Worm (Caenorhabditis elegans) whole organism, L1 larva: ENCODE measurements around the gene pals-18.
A peak's percentile ranks its signal among the peaks of the same experiment; 100 is the strongest.

Source experiments
- C04F5.9 ChIP-seq: sonication (generic microtip); optimal IDR thresholded peaks from 2 replicates; lab custom pipeline; 2016; ENCODE audit warnings: missing genetic modification characterization, missing compliant biosample characterization
- C34B4.2 ChIP-seq: sonication (generic microtip); optimal IDR thresholded peaks from 2 replicates; lab custom pipeline; 2017; ENCODE audit warnings: mild to moderate bottlenecking, missing genetic modification characterization, missing compliant biosample characterization
- F16B12.6 ChIP-seq: fragments of 150-350 bp; optimal IDR thresholded peaks from 2 replicates; lab custom pipeline; 2014; ENCODE audit warnings: missing biosample characterization, missing genetic modification characterization
- Y116A8C.19 ChIP-seq: sonication (generic microtip); optimal IDR thresholded peaks from 2 replicates; lab custom pipeline; 2016; ENCODE audit warnings: missing compliant biosample characterization, missing genetic modification characterization, borderline replicate concordance
- aha-1 ChIP-seq: fragments of 150-350 bp; optimal IDR thresholded peaks from 2 replicates; lab custom pipeline; 2014; ENCODE audit warnings: missing biosample characterization, missing genetic modification characterization
- aly-2 ChIP-seq: fragments of 150-350 bp; optimal IDR thresholded peaks from 2 replicates; lab custom pipeline; 2014; ENCODE audit warnings: missing biosample characterization, missing genetic modification characterization
- ces-1 ChIP-seq: fragments of 150-350 bp; optimal IDR thresholded peaks from 2 replicates; lab custom pipeline; 2014; ENCODE audit warnings: missing biosample characterization, missing genetic modification reagents, missing genetic modification characterization
- dpl-1 ChIP-seq, 3 experiments: fragments of 150-350 bp in 2 of 3; sonication (generic microtip) in 1 of 3; optimal IDR thresholded peaks; 2 replicates each; lab custom pipeline; 2014 to 2017; ENCODE audit warnings: missing biosample characterization in 3 of 3, missing genetic modification characterization in 3 of 3, missing genetic modification reagents in 3 of 3
- dsc-1 ChIP-seq: sonication (generic microtip); optimal IDR thresholded peaks from 2 replicates; lab custom pipeline; 2016; ENCODE audit warnings: mild to moderate bottlenecking, missing genetic modification characterization, missing compliant biosample characterization
- efl-1 ChIP-seq, 4 experiments: fragments of 150-350 bp; optimal IDR thresholded peaks in 3 of 4; peaks in 1 of 4; 1 replicate in 1 of 4; 2 replicates in 3 of 4; lab custom pipeline; 2014; ENCODE audit warnings: missing biosample characterization in 2 of 4, missing genetic modification characterization in 2 of 4, missing genetic modification reagents in 2 of 4
- efl-3 ChIP-seq: fragments of 200-800 bp; sonication (Bioruptor generic); optimal IDR thresholded peaks from 2 replicates; lab custom pipeline; 2018; ENCODE audit warnings: mild to moderate bottlenecking, missing genetic modification characterization, missing compliant biosample characterization
- egl-13 ChIP-seq: sonication (generic microtip); optimal IDR thresholded peaks from 2 replicates; lab custom pipeline; 2016; ENCODE audit warnings: missing genotype, missing genetic modification reagents, missing genetic modification characterization, missing compliant biosample characterization
- elt-2 ChIP-seq: sonication (generic microtip); optimal IDR thresholded peaks from 2 replicates; lab custom pipeline; 2016; ENCODE audit warnings: missing genetic modification characterization, mild to moderate bottlenecking, inconsistent platforms, missing compliant biosample characterization, missing genetic modification reagents
- elt-3 ChIP-seq, 6 experiments: fragments of 150-350 bp in 1 of 6; sonication (generic microtip); optimal IDR thresholded peaks; 2 replicates each; lab custom pipeline; 2017 to 2018; ENCODE audit warnings: missing biosample characterization in 6 of 6, missing genetic modification characterization in 6 of 6, inconsistent platforms in 1 of 6
- ets-5 ChIP-seq: fragments of 200-800 bp; sonication (Bioruptor generic); IDR thresholded peaks from 2 replicates; pipeline ENCODE4 v1.3.6; 2022; ENCODE audit warnings: missing genetic modification characterization, missing compliant biosample characterization
- fkh-4 ChIP-seq: sonication (generic microtip); optimal IDR thresholded peaks from 2 replicates; lab custom pipeline; 2016; ENCODE audit warnings: missing compliant biosample characterization, missing genetic modification characterization, borderline replicate concordance
- grh-1 ChIP-seq: fragments of 200-800 bp; sonication (Bioruptor generic); IDR thresholded peaks from 2 replicates; pipeline ENCODE4 v1.3.6; 2022; ENCODE audit warnings: missing genetic modification reagents, missing genetic modification characterization, missing compliant biosample characterization
- hpl-2 ChIP-seq: fragments of 150-350 bp; optimal IDR thresholded peaks from 2 replicates; lab custom pipeline; 2014; ENCODE audit warnings: missing biosample characterization, missing genetic modification reagents, missing genetic modification characterization
- jun-1 ChIP-seq: fragments of 150-350 bp; optimal IDR thresholded peaks from 2 replicates; lab custom pipeline; 2014; ENCODE audit warnings: missing biosample characterization, missing genetic modification reagents, missing genetic modification characterization
- lin-13 ChIP-seq: fragments of 150-350 bp; optimal IDR thresholded peaks from 2 replicates; lab custom pipeline; 2014; ENCODE audit warnings: missing biosample characterization, missing genetic modification reagents, missing genetic modification characterization
- lin-14 ChIP-seq: fragments of 200-800 bp; sonication (Bioruptor generic); optimal IDR thresholded peaks from 2 replicates; lab custom pipeline; 2018; ENCODE audit warnings: mild to moderate bottlenecking, missing genetic modification characterization, moderate library complexity, missing compliant biosample characterization
- lin-15B ChIP-seq: fragments of 150-350 bp; sonication (generic microtip); optimal IDR thresholded peaks from 3 replicates; lab custom pipeline; 2014; ENCODE audit warnings: missing biosample characterization, missing genetic modification characterization
- lin-35 ChIP-seq, 2 experiments: fragments of 150-350 bp; optimal IDR thresholded peaks; 2 replicates each; lab custom pipeline; 2014; ENCODE audit warnings: missing biosample characterization in 2 of 2, missing genetic modification characterization in 2 of 2, missing genetic modification reagents in 2 of 2
- lir-3 ChIP-seq: sonication (generic microtip); optimal IDR thresholded peaks from 2 replicates; lab custom pipeline; 2016; ENCODE audit warnings: mild to moderate bottlenecking, missing genetic modification characterization, moderate library complexity, missing compliant biosample characterization; ENCODE audit not compliant: poor library complexity
- mab-9 ChIP-seq: fragments of 200-800 bp; sonication (Bioruptor generic); IDR thresholded peaks from 2 replicates; pipeline ENCODE4 v1.3.6; 2022; ENCODE audit warnings: missing genetic modification reagents, missing genetic modification characterization, missing compliant biosample characterization
- mdl-1 ChIP-seq, 2 experiments: fragments of 150-350 bp; optimal IDR thresholded peaks; 2 replicates each; lab custom pipeline; 2014 to 2017; ENCODE audit warnings: missing biosample characterization in 2 of 2, missing genetic modification characterization in 2 of 2, inconsistent platforms in 1 of 2
- mep-1 ChIP-seq: fragments of 150-350 bp; optimal IDR thresholded peaks from 2 replicates; lab custom pipeline; 2014; ENCODE audit warnings: missing biosample characterization, missing genetic modification characterization
- nhr-19 ChIP-seq: fragments of 200-800 bp; sonication (Bioruptor generic); conservative IDR thresholded peaks from 2 replicates; pipeline ENCODE4 v1.3.6; 2022; ENCODE audit warnings: missing genetic modification characterization, missing compliant biosample characterization
- nhr-47 ChIP-seq: sonication (generic microtip); optimal IDR thresholded peaks from 2 replicates; lab custom pipeline; 2016; ENCODE audit warnings: mild to moderate bottlenecking, missing genetic modification characterization, moderate library complexity, missing compliant biosample characterization
- nhr-90 ChIP-seq: sonication (generic microtip); optimal IDR thresholded peaks from 2 replicates; lab custom pipeline; 2016; ENCODE audit warnings: mild to moderate bottlenecking, missing genetic modification characterization, missing compliant biosample characterization; ENCODE audit not compliant: poor library complexity
- rnt-1 ChIP-seq: sonication (generic microtip); optimal IDR thresholded peaks from 2 replicates; lab custom pipeline; 2016; ENCODE audit warnings: mild to moderate bottlenecking, missing genetic modification characterization, moderate library complexity, missing compliant biosample characterization
- snpc-4 ChIP-seq: fragments of 150-350 bp; optimal IDR thresholded peaks from 2 replicates; lab custom pipeline; 2014; ENCODE audit warnings: missing biosample characterization, missing genetic modification characterization
- snu-23 ChIP-seq: sonication (generic microtip); optimal IDR thresholded peaks from 2 replicates; lab custom pipeline; 2016; ENCODE audit warnings: missing genetic modification characterization, missing compliant biosample characterization
- sox-4 ChIP-seq: sonication (generic microtip); optimal IDR thresholded peaks from 2 replicates; lab custom pipeline; 2016; ENCODE audit warnings: missing genetic modification characterization, missing compliant biosample characterization
- sptf-1 ChIP-seq: fragments of 150-350 bp; optimal IDR thresholded peaks from 2 replicates; lab custom pipeline; 2014; ENCODE audit warnings: missing biosample characterization, missing genetic modification characterization
- sup-37 ChIP-seq: fragments of 200-800 bp; sonication (Bioruptor generic); optimal IDR thresholded peaks from 2 replicates; lab custom pipeline; 2018; ENCODE audit warnings: mild to moderate bottlenecking, missing genetic modification characterization, missing compliant biosample characterization
- swsn-7 ChIP-seq: sonication (generic microtip); optimal IDR thresholded peaks from 2 replicates; lab custom pipeline; 2016; ENCODE audit warnings: missing genetic modification characterization, missing compliant biosample characterization
- tbx-2 ChIP-seq: sonication (generic microtip); optimal IDR thresholded peaks from 2 replicates; lab custom pipeline; 2016; ENCODE audit warnings: missing genetic modification characterization, missing compliant biosample characterization
- tlp-1 ChIP-seq: fragments of 150-350 bp; optimal IDR thresholded peaks from 2 replicates; lab custom pipeline; 2014; ENCODE audit warnings: missing biosample characterization, missing genetic modification characterization
- unc-86 ChIP-seq: sonication (generic microtip); optimal IDR thresholded peaks from 2 replicates; lab custom pipeline; 2016; ENCODE audit warnings: missing genetic modification characterization, missing compliant biosample characterization
- unc-98 ChIP-seq: fragments of 200-800 bp; sonication (Bioruptor generic); IDR thresholded peaks from 2 replicates; pipeline ENCODE4 v1.3.6; 2022; ENCODE audit warnings: missing genetic modification characterization, missing compliant biosample characterization
- zip-4 ChIP-seq: fragments of 200-800 bp; sonication (Bioruptor generic); optimal IDR thresholded peaks from 2 replicates; lab custom pipeline; 2018; ENCODE audit warnings: mild to moderate bottlenecking, missing genetic modification characterization, moderate library complexity, missing compliant biosample characterization

The pals-18 gene

ce11 chrIII:1384694-1385093, 18.5 kb upstream of the pals-18 start:
- no peak for TF ChIP-seq egl-13 (tag; lab: Kevin White, UChicago)
- no peak for TF ChIP-seq sup-37 (GFP tag; lab: Kevin White, UChicago)
- no peak for TF ChIP-seq mep-1 (tag; lab: Kevin White, UChicago)
- TF ChIP-seq jun-1 (tag; lab: Kevin White, UChicago) = no peak
- no peak for TF ChIP-seq Y116A8C.19 (tag; lab: Kevin White, UChicago)
- TF ChIP-seq elt-3 (tag; optimal IDR thresholded peaks at IDR 0.05; lab: Kevin White, UChicago) = no peak
- no peak for TF ChIP-seq fkh-4 (tag; lab: Kevin White, UChicago)
- no peak for TF ChIP-seq nhr-19 (GFP tag; lab: Robert Waterston, UW)
- TF ChIP-seq ces-1 (GFP tag; lab: Kevin White, UChicago) = no peak
- no peak for TF ChIP-seq aha-1 (tag; lab: Kevin White, UChicago)
- TF ChIP-seq C04F5.9 (tag; lab: Kevin White, UChicago) = no peak
- TF ChIP-seq lir-3 (tag; lab: Kevin White, UChicago) = no peak
- no peak for TF ChIP-seq grh-1 (GFP tag; lab: Robert Waterston, UW)
- no peak for TF ChIP-seq swsn-7
- TF ChIP-seq C34B4.2 = no peak
- no peak for TF ChIP-seq tbx-2 (tag; lab: Kevin White, UChicago)
- TF ChIP-seq efl-3 = no peak
- no peak for TF ChIP-seq sox-4 (tag; lab: Kevin White, UChicago)
- TF ChIP-seq rnt-1 (tag; lab: Kevin White, UChicago) = no peak
- TF ChIP-seq lin-35 (GFP tag; optimal IDR thresholded peaks at IDR 0.05; lab: Kevin White, UChicago) = no peak

DNA sequence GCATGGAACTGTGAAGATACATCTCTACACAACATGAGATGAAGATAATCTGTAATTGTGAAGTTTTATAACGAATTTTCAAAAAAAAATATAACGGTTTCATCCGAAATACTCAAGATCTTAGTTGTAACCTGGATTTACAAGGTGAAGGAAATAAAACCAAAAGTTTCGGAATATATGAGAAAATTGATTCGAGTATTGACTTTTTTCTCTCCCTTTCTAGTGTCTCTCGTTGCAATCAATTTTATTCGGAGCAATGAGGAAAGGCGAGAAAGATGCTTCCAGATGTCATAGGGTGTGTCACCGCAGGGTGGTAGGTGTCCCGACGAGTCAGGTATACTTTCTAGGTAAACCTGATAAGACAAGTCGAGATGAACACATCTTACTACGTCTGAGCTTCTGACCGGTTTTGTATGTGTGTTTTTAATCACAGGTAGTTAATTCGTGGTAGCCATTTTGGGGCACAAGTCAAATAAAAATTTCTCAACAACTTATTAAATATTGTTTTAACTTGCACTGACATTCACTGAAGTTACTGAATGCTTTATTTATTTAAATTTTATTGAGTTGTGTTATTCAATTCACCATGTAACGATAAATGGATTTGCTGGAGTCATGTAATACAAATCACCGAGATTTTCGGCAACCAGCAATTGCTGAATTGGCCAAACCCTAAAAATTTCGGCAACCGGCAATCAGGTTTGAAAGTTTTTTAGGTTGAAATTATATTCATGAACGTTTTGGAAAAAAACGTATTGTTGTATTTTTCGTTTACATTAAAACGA, 14.7 kb upstream of the pals-18 start, which contains the start of gene pals-20:
Gene pals-20 (minus strand): TSS at position 51 of the 785 bp plus-strand sequence.
- TF ChIP-seq mdl-1 (tag; optimal IDR thresholded peaks at IDR 0.05; lab: Kevin White, UChicago) = no peak
- no peak for TF ChIP-seq efl-1 (optimal IDR thresholded peaks at IDR 0.05; lab: Kevin White, UChicago)
- TF ChIP-seq efl-1 (GFP tag; optimal IDR thresholded peaks at IDR 0.05 in 1 of 2; lab: Kevin White, UChicago) = peak in 1 of 2 experiments; percentile 75
- no peak for TF ChIP-seq sup-37 (GFP tag; lab: Kevin White, UChicago)
- TF ChIP-seq snu-23 (GFP tag; lab: Kevin White, UChicago) = no peak
- no peak for TF ChIP-seq unc-98 (GFP tag; lab: Robert Waterston, UW)

DNA sequence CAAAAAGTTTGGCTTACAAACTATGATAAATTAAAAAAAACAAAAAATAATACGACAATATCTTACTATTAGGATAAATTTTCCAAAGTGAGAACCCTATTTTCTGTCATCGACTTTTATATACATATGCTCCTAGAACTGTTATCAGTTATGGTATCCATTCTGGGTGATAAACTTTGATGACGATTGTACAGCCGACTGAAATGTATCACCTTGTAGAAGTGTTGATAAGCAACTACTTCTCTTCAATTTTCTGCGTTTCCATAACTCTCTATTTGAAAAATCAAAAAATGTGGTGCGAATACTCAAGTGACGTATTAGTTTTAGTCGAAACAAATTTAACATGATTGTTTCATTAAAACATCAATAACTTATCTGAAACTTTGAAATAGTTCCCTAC, 13.2 kb upstream of the pals-18 start:
- TF ChIP-seq tlp-1 = peak; percentile 66
- TF ChIP-seq elt-2 (tag; lab: Kevin White, UChicago) = peak; percentile 90
- TF ChIP-seq egl-13 (tag; lab: Kevin White, UChicago) = no peak
- no peak for TF ChIP-seq zip-4 (GFP tag; lab: Kevin White, UChicago)
- TF ChIP-seq jun-1 (tag; lab: Kevin White, UChicago) = peak; percentile 13

DNA sequence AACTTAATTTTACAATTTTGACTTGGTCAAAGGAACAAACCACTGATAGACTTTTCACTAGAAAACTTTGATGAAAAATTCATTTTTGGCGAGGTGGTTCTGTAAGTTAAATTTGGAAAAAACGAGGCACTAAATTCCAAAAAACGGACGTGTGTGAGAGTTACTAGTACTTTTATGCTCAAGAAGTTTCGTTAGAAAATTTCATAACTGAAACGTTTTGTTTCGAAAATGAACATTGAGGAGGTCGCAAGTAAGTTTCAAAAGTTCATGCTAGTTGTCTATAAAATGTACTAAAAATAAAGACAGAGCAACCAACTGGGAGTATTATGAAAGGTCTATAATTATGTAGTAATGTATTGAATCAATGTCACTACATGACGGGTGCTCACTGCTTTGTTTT, 11.5 kb upstream of the pals-18 start, which contains the start of gene pals-17:
Gene pals-17 (minus strand): TSS at position 101 of the 400 bp plus-strand sequence.
- no peak for TF ChIP-seq mab-9 (GFP tag; lab: Robert Waterston, UW)
- TF ChIP-seq nhr-19 (GFP tag; lab: Robert Waterston, UW) = no peak
- no peak for TF ChIP-seq dsc-1 (tag; lab: Kevin White, UChicago)
- TF ChIP-seq dpl-1 (GFP tag; optimal IDR thresholded peaks at IDR 0.05; lab: Kevin White, UChicago) = no peak

DNA sequence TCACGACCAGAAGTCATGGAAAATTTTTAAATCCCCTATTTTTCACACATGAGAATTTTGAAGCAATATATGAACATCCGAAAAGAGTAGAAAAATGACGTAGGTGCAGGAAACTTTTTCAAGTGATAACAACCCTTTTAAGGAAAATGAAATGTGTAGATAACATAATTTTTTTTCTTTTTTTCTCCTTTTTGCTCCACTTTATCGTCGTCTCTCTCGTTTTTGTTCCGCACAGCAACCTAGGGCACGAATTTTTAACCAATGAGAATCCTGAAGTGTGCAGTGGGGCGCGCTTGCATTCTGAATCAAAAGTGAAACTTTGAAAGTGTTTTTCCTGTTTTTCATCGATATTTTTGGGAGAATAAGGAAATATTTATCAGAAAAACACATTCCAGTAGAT, 10.4 kb upstream of the pals-18 start:
- TF ChIP-seq elt-2 (tag; lab: Kevin White, UChicago) (peak; percentile 97), unc-86 (no peak), ets-5 (no peak), nhr-90 (tag; lab: Kevin White, UChicago) (peak; percentile 19), lin-14 (no peak), nhr-19 (GFP tag; lab: Robert Waterston, UW) (no peak), F16B12.6 (tag; lab: Kevin White, UChicago) (no peak), lin-13 (GFP tag; lab: Kevin White, UChicago) (no peak), dsc-1 (tag; lab: Kevin White, UChicago) (no peak), nhr-47 (no peak), aly-2 (tag; lab: Kevin White, UChicago) (no peak), lin-15B (tag; lab: Kevin White, UChicago) (no peak), hpl-2 (GFP tag; lab: Kevin White, UChicago) (no peak), unc-98 (GFP tag; lab: Robert Waterston, UW) (no peak), snpc-4 (tag; lab: Kevin White, UChicago) (no peak), sox-4 (tag; lab: Kevin White, UChicago) (no peak), sptf-1 (tag; lab: Kevin White, UChicago) (no peak)
